Fruit fly (Drosophila melanogaster): ENCODE data around the gene SmydA-4.

Gene SmydA-4

dm6 chrX:11044456-11044855, at the start of gene SmydA-4:
Gene SmydA-4, plus strand, starts transcription at chrX:11044756.
- TF ChIP-seq sens (GFP tag) (peak; percentile 29), YL-1 (GFP tag; optimal IDR thresholded peaks at IDR 0.05) (no peak), CG10543 (GFP tag; optimal IDR thresholded peaks at IDR 0.05) (peak; percentile 8)

dm6 chrX:11039788-11040187, 4.8 kb upstream of the SmydA-4 start, which contains the start of gene vex:
Gene vex, minus strand, starts transcription at chrX:11039901.
- TF ChIP-seq ewg (GFP tag; optimal IDR thresholded peaks at IDR 0.05) (peak; percentile 33), zf30C (GFP tag; optimal IDR thresholded peaks at IDR 0.05) (peak; percentile 26), CG32772 (GFP tag; IDR thresholded peaks at IDR 0.05) (no peak), CG15479 (GFP tag; optimal IDR thresholded peaks at IDR 0.05) (peak; percentile 66), Deaf1 (tag; optimal IDR thresholded peaks at IDR 0.05) (peak; percentile 94), Adf1 (GFP tag; IDR thresholded peaks at IDR 0.05) (peak; percentile 79), CG7372 (GFP tag; IDR thresholded peaks at IDR 0.05) (no peak), Jarid2 (GFP tag; optimal IDR thresholded peaks at IDR 0.05) (peak; percentile 35)

dm6 chrX:11053456-11053855, 8.9 kb downstream of the SmydA-4 start, which contains the start of gene CG1552:
Gene CG1552, minus strand, starts transcription at chrX:11053556.
- TF ChIP-seq CG4328 (GFP tag; optimal IDR thresholded peaks at IDR 0.05) = no peak

- TF ChIP-seq CG9817 (tag; optimal IDR thresholded peaks at IDR 0.05) (no peak), CG4360 (GFP tag; IDR thresholded peaks at IDR 0.05) (no peak), Jarid2 (GFP tag; optimal IDR thresholded peaks at IDR 0.05) (no peak), CG11247 (GFP tag; IDR thresholded peaks at IDR 0.05) (no peak), CG6175 (GFP tag; IDR thresholded peaks at IDR 0.05) (no peak), maf-S (GFP tag; optimal IDR thresholded peaks at IDR 0.05) (no peak), zfh2 (GFP tag; optimal IDR thresholded peaks at IDR 0.05) (no peak), al (GFP tag; IDR thresholded peaks at IDR 0.05) (no peak), zf30C (GFP tag; optimal IDR thresholded peaks at IDR 0.05) (no peak), Hr51 (GFP tag; optimal IDR thresholded peaks at IDR 0.05) (no peak), CG12942 (GFP tag; optimal IDR thresholded peaks at IDR 0.05) (no peak)
Observed at dm6 chrX:11059519-11059918, 15.0 kb downstream of the SmydA-4 start, which contains the start of gene CG1545. Gene CG1545, minus strand, starts transcription at chrX:11059619.

dm6 chrX:11063070-11063469, 18.5 kb downstream of the SmydA-4 start, which contains the start of gene CG1537:
Gene CG1537, minus strand, starts transcription at chrX:11063170.
- no peak for TF ChIP-seq CG14860 (GFP tag; IDR thresholded peaks at IDR 0.05; ENCODE audit: partially characterized antibody)
- no peak for TF ChIP-seq CG12155 (GFP tag; optimal IDR thresholded peaks at IDR 0.05)
- no peak for TF ChIP-seq CHES-1-like (GFP tag; optimal IDR thresholded peaks at IDR 0.05)
- no peak for TF ChIP-seq CG17802 (tag; optimal IDR thresholded peaks at IDR 0.05)
- TF ChIP-seq E2f1 (GFP tag; IDR thresholded peaks at IDR 0.05) = no peak
- no peak for TF ChIP-seq Max (GFP tag; optimal IDR thresholded peaks at IDR 0.05)
- TF ChIP-seq Lim3 (GFP tag; IDR thresholded peaks at IDR 0.05) = no peak
- TF ChIP-seq Dref (GFP tag; IDR thresholded peaks at IDR 0.05) = no peak
- no peak for TF ChIP-seq CG1832 (GFP tag; optimal IDR thresholded peaks at IDR 0.05)
- TF ChIP-seq CG1647 (GFP tag; optimal IDR thresholded peaks at IDR 0.05) = no peak
- no peak for TF ChIP-seq CrebB (tag; optimal IDR thresholded peaks at IDR 0.05)
- TF ChIP-seq CG15269 (tag; optimal IDR thresholded peaks at IDR 0.05) = no peak
